Worm (Caenorhabditis elegans) whole organism, L4 larva: ENCODE data around the gene syx-16.

Experiments used
- D1046.2 ChIP-seq: fragments of 200-800 bp; sonication (Bioruptor generic); IDR thresholded peaks from 2 replicates; pipeline ENCODE4 v1.3.6; 2022; ENCODE audit warnings: missing genetic modification characterization, missing compliant biosample characterization
- F44E2.7 ChIP-seq: fragments of 200-800 bp; sonication (Bioruptor generic); IDR thresholded peaks from 2 replicates; pipeline ENCODE4 v2.1.2; 2022; ENCODE audit warnings: missing genetic modification characterization, missing compliant biosample characterization
- F49E8.2 ChIP-seq: sonication (generic microtip); optimal IDR thresholded peaks from 2 replicates; lab custom pipeline; 2016; ENCODE audit warnings: missing compliant biosample characterization, mild to moderate bottlenecking, missing genetic modification characterization, borderline replicate concordance
- R02D3.7 ChIP-seq: fragments of 150-350 bp; sonication (generic microtip); optimal IDR thresholded peaks from 3 replicates; lab custom pipeline; 2014; ENCODE audit warnings: missing biosample characterization, missing genetic modification characterization
- T26A8.4 ChIP-seq: fragments of 200-800 bp; sonication (Bioruptor generic); IDR thresholded peaks from 2 replicates; pipeline ENCODE4 v1.3.6; 2022; ENCODE audit warnings: missing genetic modification characterization, missing compliant biosample characterization
- Y105C5A.15 ChIP-seq: fragments of 200-800 bp; sonication (Bioruptor generic); IDR thresholded peaks from 2 replicates; pipeline ENCODE4 v1.3.6; 2022; ENCODE audit warnings: missing genetic modification characterization, missing compliant biosample characterization
- Y48G9A.11 ChIP-seq: fragments of 200-800 bp; sonication (Bioruptor generic); IDR thresholded peaks from 2 replicates; pipeline ENCODE4 v1.3.6; 2022; ENCODE audit warnings: missing genetic modification reagents, missing genetic modification characterization, missing compliant biosample characterization
- Y75B8A.6 ChIP-seq: fragments of 200-800 bp; sonication (Bioruptor generic); IDR thresholded peaks from 2 replicates; pipeline ENCODE4 v1.3.6; 2022; ENCODE audit warnings: missing genetic modification reagents, missing genetic modification characterization, missing compliant biosample characterization
- aha-1 ChIP-seq: fragments of 150-350 bp; peaks from one replicate; lab custom pipeline; 2014; ENCODE audit warnings: missing biosample characterization, missing genetic modification characterization
- aly-2 ChIP-seq: sonication (generic microtip); optimal IDR thresholded peaks from 2 replicates; lab custom pipeline; 2018; ENCODE audit warnings: missing biosample characterization, missing genetic modification characterization
- ama-1 ChIP-seq: fragments of 150-350 bp; optimal IDR thresholded peaks from 2 replicates; lab custom pipeline; 2014; ENCODE audit warnings: inconsistent platforms, mixed read lengths
- ceh-28 ChIP-seq: fragments of 150-350 bp; optimal IDR thresholded peaks from 2 replicates; lab custom pipeline; 2014; ENCODE audit warnings: missing biosample characterization, missing genetic modification reagents, missing genetic modification characterization
- ctbp-1 ChIP-seq: fragments of 200-800 bp; sonication (Bioruptor generic); IDR thresholded peaks from 2 replicates; pipeline ENCODE4 v1.3.6; 2022; ENCODE audit warnings: missing genetic modification reagents, missing genetic modification characterization, missing compliant biosample characterization
- daf-16 ChIP-seq, 3 experiments: sonication (generic microtip); optimal IDR thresholded peaks; 2 replicates each; lab custom pipeline; 2016 to 2017; ENCODE audit warnings: missing genetic modification characterization in 3 of 3, missing genetic modification reagents in 3 of 3, mild to moderate bottlenecking in 2 of 3, missing compliant biosample characterization in 2 of 3, missing biosample characterization in 1 of 3, moderate library complexity in 1 of 3
- daf-19 ChIP-seq: fragments of 200-800 bp; sonication (Bioruptor generic); conservative IDR thresholded peaks from 2 replicates; pipeline ENCODE4 v1.3.6; 2022; ENCODE audit warnings: missing genetic modification characterization, missing compliant biosample characterization
- dmd-6 ChIP-seq: fragments of 200-800 bp; sonication (Bioruptor generic); IDR thresholded peaks from 2 replicates; pipeline ENCODE4 v1.3.6; 2022; ENCODE audit warnings: missing genetic modification reagents, missing genetic modification characterization, missing compliant biosample characterization
- dpl-1 ChIP-seq: fragments of 150-350 bp; optimal IDR thresholded peaks from 2 replicates; lab custom pipeline; 2014; ENCODE audit warnings: missing biosample characterization, missing genetic modification reagents, missing genetic modification characterization
- dve-1 ChIP-seq: sonication (generic microtip); optimal IDR thresholded peaks from 2 replicates; lab custom pipeline; 2017; ENCODE audit warnings: antibody characterized with exemption, mild to moderate bottlenecking, missing genetic modification characterization, missing compliant biosample characterization; ENCODE audit not compliant: insufficient read depth
- egl-43 ChIP-seq: fragments of 200-800 bp; sonication (Bioruptor generic); IDR thresholded peaks from 2 replicates; pipeline ENCODE4 v1.3.6; 2022; ENCODE audit warnings: missing genetic modification reagents, missing genetic modification characterization, missing compliant biosample characterization
- gei-8 ChIP-seq: fragments of 200-800 bp; sonication (Bioruptor generic); optimal IDR thresholded peaks from 2 replicates; lab custom pipeline; 2018; ENCODE audit warnings: mild to moderate bottlenecking, missing genetic modification characterization, missing compliant biosample characterization
- hif-1 ChIP-seq, 2 experiments: sonication (generic microtip); optimal IDR thresholded peaks; 2 replicates each; lab custom pipeline; 2016 to 2017; ENCODE audit warnings: missing compliant biosample characterization in 2 of 2, missing genetic modification characterization in 2 of 2, missing genetic modification reagents in 2 of 2, missing genotype in 2 of 2, mild to moderate bottlenecking in 1 of 2
- hlh-30 ChIP-seq: sonication (generic microtip); optimal IDR thresholded peaks from 2 replicates; lab custom pipeline; 2017; ENCODE audit warnings: antibody characterized with exemption, mild to moderate bottlenecking, missing genetic modification characterization, missing compliant biosample characterization; ENCODE audit not compliant: insufficient read depth
- lin-1 ChIP-seq: fragments of 200-800 bp; sonication (Bioruptor generic); IDR thresholded peaks from 2 replicates; pipeline ENCODE4 v1.3.6; 2022; ENCODE audit warnings: missing genetic modification reagents, missing genetic modification characterization, missing compliant biosample characterization
- lin-13 ChIP-seq: fragments of 150-350 bp; optimal IDR thresholded peaks from 2 replicates; lab custom pipeline; 2014; ENCODE audit warnings: missing biosample characterization, missing genetic modification reagents, missing genetic modification characterization
- lin-15B ChIP-seq: fragments of 150-350 bp; sonication (generic microtip); optimal IDR thresholded peaks from 3 replicates; lab custom pipeline; 2014; ENCODE audit warnings: missing biosample characterization, missing genetic modification characterization
- lsy-2 ChIP-seq, 2 experiments: fragments of 150-350 bp in 1 of 2; sonication (generic microtip) in 1 of 2; optimal IDR thresholded peaks; 2 replicates each; lab custom pipeline; 2014 to 2017; ENCODE audit warnings: missing biosample characterization in 2 of 2, missing genetic modification characterization in 2 of 2
- madf-5 ChIP-seq, 2 experiments: fragments of 200-800 bp; sonication (Bioruptor generic); IDR thresholded peaks; 2 replicates each; pipeline ENCODE4 v1.3.6; 2022; ENCODE audit warnings: missing compliant biosample characterization in 2 of 2, missing genetic modification characterization in 2 of 2
- madf-9 ChIP-seq: fragments of 200-800 bp; sonication (Bioruptor generic); conservative IDR thresholded peaks from 2 replicates; pipeline ENCODE4 v1.3.6; 2022; ENCODE audit warnings: missing genetic modification reagents, missing genetic modification characterization, missing compliant biosample characterization
- mdt-29 ChIP-seq: fragments of 200-800 bp; sonication (Bioruptor generic); IDR thresholded peaks from 2 replicates; pipeline ENCODE4 v1.3.6; 2022; ENCODE audit warnings: missing genetic modification reagents, missing genetic modification characterization, missing compliant biosample characterization
- mep-1 ChIP-seq: fragments of 150-350 bp; sonication (generic microtip); optimal IDR thresholded peaks from 3 replicates; lab custom pipeline; 2014; ENCODE audit warnings: missing biosample characterization, missing genetic modification characterization
- mes-2 ChIP-seq: sonication (generic microtip); optimal IDR thresholded peaks from 2 replicates; lab custom pipeline; 2016; ENCODE audit warnings: missing genotype, mild to moderate bottlenecking, missing genetic modification characterization, missing compliant biosample characterization; ENCODE audit not compliant: poor library complexity, severe bottlenecking
- mxl-3 ChIP-seq: fragments of 200-800 bp; sonication (Bioruptor generic); optimal IDR thresholded peaks from 2 replicates; lab custom pipeline; 2018; ENCODE audit warnings: mild to moderate bottlenecking, missing genetic modification characterization, missing compliant biosample characterization
- nhr-102 ChIP-seq: sonication (generic microtip); optimal IDR thresholded peaks from 2 replicates; lab custom pipeline; 2016; ENCODE audit warnings: mild to moderate bottlenecking, missing genetic modification characterization, moderate library complexity, missing compliant biosample characterization
- nhr-28 ChIP-seq: fragments of 150-350 bp; optimal IDR thresholded peaks from 2 replicates; lab custom pipeline; 2014; ENCODE audit warnings: missing biosample characterization, missing genetic modification characterization
- nhr-41 ChIP-seq: fragments of 200-800 bp; sonication (Bioruptor generic); IDR thresholded peaks from 2 replicates; pipeline ENCODE4 v1.3.6; 2022; ENCODE audit warnings: missing genetic modification reagents, missing genetic modification characterization, missing compliant biosample characterization
- nhr-76 ChIP-seq: fragments of 150-350 bp; optimal IDR thresholded peaks from 2 replicates; lab custom pipeline; 2014; ENCODE audit warnings: missing biosample characterization, missing genetic modification characterization
- nhr-77 ChIP-seq: fragments of 150-350 bp; optimal IDR thresholded peaks from 2 replicates; lab custom pipeline; 2014; ENCODE audit warnings: missing biosample characterization, missing genetic modification characterization
- pha-4 ChIP-seq, 2 experiments: fragments of 150-350 bp in 1 of 2; fragments of 200-800 bp in 1 of 2; sonication (Bioruptor generic) in 1 of 2; IDR thresholded peaks in 1 of 2; optimal IDR thresholded peaks in 1 of 2; 2 replicates each; pipeline versions ENCODE4 v1.3.6 to Lab custom; 2014 to 2022; ENCODE audit warnings: missing genetic modification characterization in 2 of 2, missing genetic modification reagents in 2 of 2, missing biosample characterization in 1 of 2, missing compliant biosample characterization in 1 of 2
- spr-1 ChIP-seq: sonication (generic microtip); optimal IDR thresholded peaks from 2 replicates; lab custom pipeline; 2016; ENCODE audit warnings: mild to moderate bottlenecking, missing genetic modification characterization, missing compliant biosample characterization
- spr-3 ChIP-seq: fragments of 200-800 bp; sonication (Bioruptor generic); optimal IDR thresholded peaks from 2 replicates; lab custom pipeline; 2018; ENCODE audit warnings: mild to moderate bottlenecking, missing genetic modification characterization, missing compliant biosample characterization
- unc-130 ChIP-seq: sonication (generic microtip); optimal IDR thresholded peaks from 2 replicates; lab custom pipeline; 2016; ENCODE audit warnings: missing genetic modification reagents, missing genetic modification characterization, missing compliant biosample characterization
- vab-7 ChIP-seq: fragments of 200-800 bp; sonication (Bioruptor generic); IDR thresholded peaks from 2 replicates; pipeline ENCODE4 v1.3.6; 2022; ENCODE audit warnings: missing genetic modification reagents, missing genetic modification characterization, missing compliant biosample characterization
- zfp-2 ChIP-seq: sonication (generic microtip); optimal IDR thresholded peaks from 2 replicates; lab custom pipeline; 2016; ENCODE audit warnings: mild to moderate bottlenecking, missing genetic modification characterization, missing compliant biosample characterization
- ztf-11 ChIP-seq: fragments of 150-350 bp; optimal IDR thresholded peaks from 2 replicates; lab custom pipeline; 2014; ENCODE audit warnings: missing biosample characterization, missing genetic modification characterization

syx-16 gene

DNA sequence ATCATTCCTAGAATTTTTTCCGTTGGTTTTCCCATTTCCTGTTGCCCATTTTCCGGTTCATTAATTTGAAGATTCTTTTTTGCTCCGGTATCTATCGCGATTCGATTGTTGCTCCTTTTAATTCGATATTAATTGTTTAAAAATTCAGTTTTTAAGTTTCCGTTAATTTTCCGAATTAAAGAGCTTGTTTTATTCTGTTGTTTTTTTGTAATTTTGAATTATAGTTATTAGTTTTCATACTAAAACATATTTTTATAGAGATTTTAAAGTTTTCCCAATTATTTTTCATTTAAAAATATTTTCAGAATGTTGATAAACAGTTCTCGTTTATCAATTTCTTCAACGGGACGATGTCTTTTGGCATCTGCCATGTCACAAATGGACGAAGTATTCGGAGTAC is 25.4 kb upstream of the syx-16 start, which contains the start of gene mrps-26:
Gene mrps-26, plus strand, starts transcription at position 301 of the 400 bp plus-strand sequence.
- TF ChIP-seq lin-13 (GFP tag; lab: Kevin White, UChicago) (no peak), unc-130 (GFP tag; lab: Kevin White, UChicago) (no peak), aly-2 (tag; lab: Kevin White, UChicago) (no peak), mxl-3 (GFP tag; lab: Kevin White, UChicago) (no peak), dpl-1 (GFP tag; lab: Kevin White, UChicago) (no peak), nhr-28 (tag; lab: Kevin White, UChicago) (no peak), lin-15B (tag; lab: Kevin White, UChicago) (no peak), ztf-11 (tag; lab: Kevin White, UChicago) (no peak), mdt-29 (GFP tag; lab: Robert Waterston, UW) (no peak), R02D3.7 (tag; lab: Kevin White, UChicago) (no peak)

DNA sequence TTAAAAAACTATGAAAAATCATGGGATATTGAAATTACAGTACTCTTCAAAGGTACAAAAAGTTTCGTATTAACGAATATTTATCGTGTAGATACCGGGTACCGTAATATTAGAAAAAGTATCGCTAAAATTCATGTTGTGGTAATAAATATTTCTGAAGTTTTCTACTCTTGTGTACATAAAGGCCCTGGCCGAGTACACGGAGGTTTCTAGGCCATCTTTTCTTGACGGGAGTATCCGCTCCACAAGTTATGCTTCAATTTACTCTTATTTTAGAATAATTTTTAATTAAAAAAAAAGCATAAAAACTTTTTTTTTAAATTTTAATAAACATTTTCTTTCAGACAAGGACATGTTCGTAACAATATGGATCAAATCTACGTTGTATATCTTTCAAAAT is 24.2 kb upstream of the syx-16 start:
- TF ChIP-seq mes-2 (tag; lab: Kevin White, UChicago) (peak; percentile 58), madf-9 (GFP tag; lab: Robert Waterston, UW) (no peak)

DNA sequence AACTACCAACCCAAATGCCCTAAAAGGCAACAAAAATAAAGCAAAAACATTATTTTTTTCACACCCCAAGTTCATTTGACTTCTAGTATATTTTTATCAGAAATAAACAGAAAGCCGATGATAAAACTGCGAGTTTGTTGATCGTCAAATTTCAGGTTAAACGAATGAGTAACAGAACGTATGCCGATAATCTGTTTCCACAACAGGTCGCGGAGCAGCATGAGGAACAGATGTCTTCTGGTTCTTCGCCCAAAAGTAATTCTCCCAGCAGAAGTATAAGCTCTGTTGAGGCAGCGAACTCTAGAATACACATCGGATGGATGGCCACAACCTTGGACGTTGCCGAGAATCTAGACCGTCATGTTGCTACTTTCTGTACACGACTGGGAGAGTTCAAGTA is 21.5 kb upstream of the syx-16 start, which contains the start of gene prmt-5:
Gene prmt-5, plus strand, starts transcription at position 141 of the 400 bp plus-strand sequence.
- TF ChIP-seq vab-7 (GFP tag; lab: Robert Waterston, UW) (no peak), daf-19 (GFP tag; lab: Robert Waterston, UW) (no peak), T26A8.4 (peak; percentile 65), spr-3 (GFP tag; lab: Kevin White, UChicago) (peak; percentile 59), lin-1 (0 out of 2 replicates have a peak, but pooled peaks have one; percentile 73), lsy-2 (tag; optimal IDR thresholded peaks at IDR 0.05; lab: Kevin White, UChicago) (peak in 1 of 2 experiments; percentile 54), pha-4 (GFP tag; IDR thresholded peaks at IDR 0.05; lab: Robert Waterston, UW) (peak; percentile 81; the same call in 1 of the 2 replicates), pha-4 (tag; optimal IDR thresholded peaks at IDR 0.05; lab: Kevin White, UChicago) (no peak), daf-16 (GFP tag; optimal IDR thresholded peaks at IDR 0.05; lab: Kevin White, UChicago) (peak; percentile 25 to 57), daf-16 (tag; optimal IDR thresholded peaks at IDR 0.05; lab: Kevin White, UChicago) (peak; percentile 55), dmd-6 (GFP tag; lab: Robert Waterston, UW) (peak; percentile 29), egl-43 (GFP tag; lab: Robert Waterston, UW) (peak; percentile 72; the same call in 1 of the 2 replicates), Y105C5A.15 (GFP tag; lab: Robert Waterston, UW) (peak; percentile 76), nhr-41 (GFP tag; lab: Robert Waterston, UW) (no peak), F44E2.7 (GFP tag; lab: Robert Waterston, UW) (0 out of 2 replicates have a peak, but pooled peaks have one; percentile 4), mep-1 (peak; percentile 47), hif-1 (tag; optimal IDR thresholded peaks at IDR 0.05; lab: Kevin White, UChicago) (peak in 1 of 2 experiments; percentile 3), unc-130 (GFP tag; lab: Kevin White, UChicago) (peak; percentile 45), ama-1 (lab: Kevin White, UChicago) (peak; percentile 93), dve-1 (peak; percentile 61), aha-1 (tag; lab: Kevin White, UChicago) (peak; percentile 50), madf-9 (GFP tag; lab: Robert Waterston, UW) (0 out of 2 replicates have a peak, but pooled peaks have one; percentile 6), D1046.2 (GFP tag; lab: Robert Waterston, UW) (peak; percentile 60; the same call in 1 of the 2 replicates), Y75B8A.6 (peak; percentile 77), nhr-76 (tag; lab: Kevin White, UChicago) (no peak), madf-5 (GFP tag; IDR thresholded peaks at IDR 0.05; lab: Robert Waterston, UW) (0 out of 4 replicates have a peak, but pooled peaks of 1 of the 2 experiments have one; percentile 4), ctbp-1 (GFP tag; lab: Robert Waterston, UW) (peak; percentile 45; the same call in 1 of the 2 replicates), spr-1 (tag; lab: Kevin White, UChicago) (peak; percentile 45), dpl-1 (GFP tag; lab: Kevin White, UChicago) (peak; percentile 0), ceh-28 (tag; lab: Kevin White, UChicago) (no peak), zfp-2 (no peak), Y48G9A.11 (peak; percentile 34; the same call in 1 of the 2 replicates), nhr-77 (tag; lab: Kevin White, UChicago) (peak; percentile 38), nhr-102 (tag; lab: Kevin White, UChicago) (peak; percentile 74), gei-8 (peak; percentile 79), hlh-30 (tag; lab: Kevin White, UChicago) (no peak), F49E8.2 (tag; lab: Kevin White, UChicago) (peak; percentile 50), mxl-3 (GFP tag; lab: Kevin White, UChicago) (no peak)
